Fruit fly (Drosophila melanogaster) whole organism, prepupa: ENCODE measurements around the gene CheB38c.

Experiments used
- CG10669 ChIP-seq: fragments of 200-800 bp; sonication (Bioruptor generic); optimal IDR thresholded peaks from 3 replicates; lab custom pipeline; 2018; ENCODE audit warnings: missing biosample characterization, mild to moderate bottlenecking, missing genetic modification characterization, moderate library complexity
- CG11902 ChIP-seq: fragments of 200-800 bp; sonication (Bioruptor generic); optimal IDR thresholded peaks from 3 replicates; lab custom pipeline; 2016; ENCODE audit warnings: missing biosample characterization, missing genetic modification characterization
- CG3919 ChIP-seq: fragments of 200-800 bp; sonication (Bioruptor generic); optimal IDR thresholded peaks from 3 replicates; lab custom pipeline; 2016; ENCODE audit warnings: missing biosample characterization, missing genetic modification characterization
- CG6792 ChIP-seq: fragments of 200-800 bp; sonication (Bioruptor generic); optimal IDR thresholded peaks from 3 replicates; lab custom pipeline; 2016; ENCODE audit warnings: missing biosample characterization, missing genetic modification characterization
- CG8119 ChIP-seq: fragments of 200-800 bp; sonication (Bioruptor generic); IDR thresholded peaks from 3 replicates; pipeline ENCODE4 v1.3.6; 2022; ENCODE audit warnings: missing biosample characterization, missing genetic modification characterization
- Eip75B ChIP-seq: fragments of 200-800 bp; sonication (Bioruptor generic); optimal IDR thresholded peaks from 3 replicates; lab custom pipeline; 2016; ENCODE audit warnings: missing biosample characterization, missing genetic modification characterization
- Gug ChIP-seq: fragments of 200-800 bp; sonication (Bioruptor generic); IDR thresholded peaks from 2 replicates; pipeline ENCODE4 v1.3.6; 2022; ENCODE audit warnings: missing biosample characterization, missing genetic modification characterization
- Hr4 ChIP-seq: fragments of 200-800 bp; sonication (Bioruptor generic); optimal IDR thresholded peaks from 3 replicates; lab custom pipeline; 2016; ENCODE audit warnings: missing biosample characterization, missing genetic modification characterization
- dac ChIP-seq: fragments of 200-800 bp; sonication (Bioruptor generic); optimal IDR thresholded peaks from 2 replicates; lab custom pipeline; 2017; ENCODE audit warnings: missing biosample characterization, mild to moderate bottlenecking, missing genetic modification characterization
- fd59A ChIP-seq: fragments of 200-800 bp; sonication (Bioruptor generic); optimal IDR thresholded peaks from 2 replicates; lab custom pipeline; 2017; ENCODE audit warnings: missing biosample characterization, mild to moderate bottlenecking, missing genetic modification characterization, missing genetic modification reagents
- fkh ChIP-seq: fragments of 200-800 bp; sonication (Bioruptor generic); optimal IDR thresholded peaks from 3 replicates; lab custom pipeline; 2017; ENCODE audit warnings: missing biosample characterization, mild to moderate bottlenecking, missing genetic modification characterization, moderate library complexity

DNA sequence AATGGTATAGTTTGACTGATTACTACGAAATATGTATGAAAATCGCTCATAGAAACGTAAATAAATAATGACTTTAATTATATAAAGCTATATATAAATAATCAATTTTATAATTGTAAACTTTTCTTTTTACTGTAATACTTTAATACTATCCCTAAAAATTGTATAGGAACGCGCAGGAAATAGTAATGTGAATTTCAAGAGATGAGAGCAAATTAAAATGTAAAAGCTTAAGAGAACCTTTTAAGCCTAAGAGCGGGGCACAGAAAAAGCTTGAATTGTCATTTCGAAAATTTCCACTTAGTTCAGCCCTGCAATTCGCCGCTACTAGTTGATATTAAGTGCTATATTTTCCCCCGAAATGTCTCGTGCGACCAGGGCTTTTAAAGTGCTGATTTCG lies 8.6 kb upstream of the CheB38c start, which contains the start of gene CG31673:
- no peak for TF ChIP-seq fd59A (GFP tag; lab: Kevin White, UChicago)
- TF ChIP-seq CG10669, result no peak
- no peak for TF ChIP-seq Hr4 (GFP tag; lab: Kevin White, UChicago)
- TF ChIP-seq CG3919 (GFP tag; lab: Kevin White, UChicago), result no peak
- no peak for TF ChIP-seq dac (GFP tag; lab: Kevin White, UChicago)
- no peak for TF ChIP-seq CG6792 (GFP tag; lab: Kevin White, UChicago)
- no peak for TF ChIP-seq CG8119 (GFP tag; lab: Robert Waterston, UW)
- TF ChIP-seq Eip75B (GFP tag; lab: Kevin White, UChicago), result no peak
- TF ChIP-seq fkh (GFP tag; lab: Kevin White, UChicago), result no peak
- TF ChIP-seq Gug (GFP tag; lab: Robert Waterston, UW), result no peak
- no peak for TF ChIP-seq CG11902 (GFP tag; lab: Kevin White, UChicago)
